Fruit fly (Drosophila melanogaster) whole organism, prepupa: ENCODE results near the gene TBC1D5.

ENCODE experiments used
- CG3032 ChIP-seq: fragments of 200-800 bp; optimal IDR thresholded peaks from 2 replicates; lab custom pipeline; 2019; ENCODE audit warnings: missing biosample characterization, mild to moderate bottlenecking, missing genetic modification characterization, moderate library complexity
- Hr4 ChIP-seq: fragments of 200-800 bp; sonication (Bioruptor generic); optimal IDR thresholded peaks from 3 replicates; lab custom pipeline; 2016; ENCODE audit warnings: missing biosample characterization, missing genetic modification characterization
- Met ChIP-seq: fragments of 200-800 bp; sonication (Bioruptor generic); optimal IDR thresholded peaks from 3 replicates; lab custom pipeline; 2016; ENCODE audit warnings: missing biosample characterization, missing genetic modification characterization
- Sox102F ChIP-seq: fragments of 200-800 bp; sonication (Bioruptor generic); optimal IDR thresholded peaks from 2 replicates; lab custom pipeline; 2016; ENCODE audit warnings: missing biosample characterization, mild to moderate bottlenecking, missing genetic modification characterization
- esn ChIP-seq: fragments of 200-800 bp; sonication (Bioruptor generic); optimal IDR thresholded peaks from 2 replicates; lab custom pipeline; 2016; ENCODE audit warnings: missing biosample characterization, mild to moderate bottlenecking, missing genetic modification characterization, moderate library complexity

- no peak for TF ChIP-seq Met (GFP tag; lab: Kevin White, UChicago)
- TF ChIP-seq esn (GFP tag; lab: Kevin White, UChicago), result no peak
- no peak for TF ChIP-seq Hr4
- TF ChIP-seq Sox102F (GFP tag; lab: Kevin White, UChicago), result no peak
- no peak for TF ChIP-seq CG3032 (tag; lab: Kevin White, UChicago)
These were observed 41.3 kb upstream of the TBC1D5 start, which contains the start of gene CG44142 for dm6 chr3R:13313088-13313487.
